Comparison of ENCODE assay signal across 4 worm cellular contexts in genomic region chrV:610217-610616, ce11.
TF ChIP-seq lines count a peak whose summit lies in the region.

nhr-90 (plus strand) TSS chrV:610512.

TF ChIP-seq in whole organism, L1 larva, 84 proteins besides CTCF, POLR2A, EP300 and RAD21:
- no peak for TF ChIP-seq swsn-7 (tag; optimal IDR thresholded peaks at IDR 0.05; lab: Kevin White, UChicago)
- TF ChIP-seq C04F5.9 (tag; optimal IDR thresholded peaks at IDR 0.05; lab: Kevin White, UChicago), result no peak
- TF ChIP-seq elt-3 (tag; optimal IDR thresholded peaks at IDR 0.05; lab: Kevin White, UChicago), result no peak
- TF ChIP-seq lin-14 (GFP tag; optimal IDR thresholded peaks at IDR 0.05; lab: Kevin White, UChicago), result no peak
- no peak for TF ChIP-seq efl-1 (optimal IDR thresholded peaks at IDR 0.05; lab: Kevin White, UChicago)
- TF ChIP-seq efl-1 (GFP tag; optimal IDR thresholded peaks at IDR 0.05 in 1 of 2; lab: Kevin White, UChicago), result peak in 1 of 2 experiments; percentile 46
- TF ChIP-seq skn-1 (tag; optimal IDR thresholded peaks at IDR 0.05; lab: Kevin White, UChicago), result peak; percentile 18
- no peak for TF ChIP-seq nhr-90 (tag; optimal IDR thresholded peaks at IDR 0.05; lab: Kevin White, UChicago; ENCODE audit: poor library complexity)
- TF ChIP-seq nhr-20 (tag; optimal IDR thresholded peaks at IDR 0.05; lab: Kevin White, UChicago), result peak; percentile 55
- TF ChIP-seq nhr-85 (tag; lab: Kevin White, UChicago), result peak; percentile 72
- peak in 1 of 2 experiments; percentile 46 for TF ChIP-seq lin-35 (GFP tag; optimal IDR thresholded peaks at IDR 0.05; lab: Kevin White, UChicago)
- TF ChIP-seq C16A3.4 (tag; optimal IDR thresholded peaks at IDR 0.05; lab: Kevin White, UChicago), result peak; percentile 5
- peak; percentile 0 for TF ChIP-seq blmp-1 (tag; optimal IDR thresholded peaks at IDR 0.05; lab: Kevin White, UChicago)

TF ChIP-seq in whole organism, L2 larva, 48 proteins besides CTCF, POLR2A, EP300 and RAD21 (continues in another document):
- no peak for TF ChIP-seq Y55F3AM.14 (GFP tag; optimal IDR thresholded peaks at IDR 0.05; lab: Kevin White, UChicago)
- no peak for TF ChIP-seq elt-1 (tag; optimal IDR thresholded peaks at IDR 0.05; lab: Kevin White, UChicago)
- no peak for TF ChIP-seq lin-39 (tag; optimal IDR thresholded peaks at IDR 0.05; lab: Kevin White, UChicago)
- TF ChIP-seq sma-9 (GFP tag; optimal IDR thresholded peaks at IDR 0.05; lab: Kevin White, UChicago), result peak; percentile 57
- no peak for TF ChIP-seq sma-9 (tag; optimal IDR thresholded peaks at IDR 0.05; lab: Kevin White, UChicago)
- peak; percentile 8 for TF ChIP-seq fos-1 (tag; optimal IDR thresholded peaks at IDR 0.05; lab: Kevin White, UChicago)
- TF ChIP-seq gmeb-1 (tag; optimal IDR thresholded peaks at IDR 0.05; lab: Kevin White, UChicago), result no peak
- no peak for TF ChIP-seq nhr-11 (tag; optimal IDR thresholded peaks at IDR 0.05; lab: Kevin White, UChicago)
- no peak for TF ChIP-seq lin-11 (tag; optimal IDR thresholded peaks at IDR 0.05; lab: Kevin White, UChicago)
- no peak for TF ChIP-seq mdl-1 (tag; optimal IDR thresholded peaks at IDR 0.05; lab: Kevin White, UChicago)
- no peak for TF ChIP-seq ztf-1 (GFP tag; conservative IDR thresholded peaks at IDR 0.05; lab: Robert Waterston, UW)
- no peak for TF ChIP-seq ztf-4 (tag; optimal IDR thresholded peaks at IDR 0.05; lab: Kevin White, UChicago)
- no peak for TF ChIP-seq unc-39 (tag; optimal IDR thresholded peaks at IDR 0.05; lab: Kevin White, UChicago)
- TF ChIP-seq skn-1 (tag; optimal IDR thresholded peaks at IDR 0.05; lab: Kevin White, UChicago), result no peak
- TF ChIP-seq ZK546.5 (tag; optimal IDR thresholded peaks at IDR 0.05; lab: Kevin White, UChicago), result no peak
- TF ChIP-seq ama-1 (optimal IDR thresholded peaks at IDR 0.05; lab: Kevin White, UChicago), result no peak
- no peak for TF ChIP-seq egl-27 (tag; optimal IDR thresholded peaks at IDR 0.05; lab: Kevin White, UChicago)
- no peak for TF ChIP-seq F13H6.1 (tag; optimal IDR thresholded peaks at IDR 0.05; lab: Kevin White, UChicago)
- TF ChIP-seq nhr-23 (tag; optimal IDR thresholded peaks at IDR 0.05; lab: Kevin White, UChicago), result no peak
- TF ChIP-seq nhr-129 (tag; optimal IDR thresholded peaks at IDR 0.05; lab: Kevin White, UChicago), result peak; percentile 71
- TF ChIP-seq lsy-2 (tag; optimal IDR thresholded peaks at IDR 0.05; lab: Kevin White, UChicago), result no peak
- TF ChIP-seq peb-1 (tag; optimal IDR thresholded peaks at IDR 0.05; lab: Kevin White, UChicago), result no peak
- no peak for TF ChIP-seq nhr-21 (tag; optimal IDR thresholded peaks at IDR 0.05; lab: Kevin White, UChicago)
- TF ChIP-seq snpc-4 (tag; optimal IDR thresholded peaks at IDR 0.05; lab: Kevin White, UChicago), result no peak
- TF ChIP-seq crh-2 (tag; optimal IDR thresholded peaks at IDR 0.05; lab: Kevin White, UChicago), result peak; percentile 29
- TF ChIP-seq lin-13 (GFP tag; optimal IDR thresholded peaks at IDR 0.05; lab: Kevin White, UChicago), result no peak
- TF ChIP-seq unc-55 (GFP tag; optimal IDR thresholded peaks at IDR 0.05; lab: Kevin White, UChicago), result no peak
- TF ChIP-seq aly-2 (tag; optimal IDR thresholded peaks at IDR 0.05; lab: Kevin White, UChicago), result no peak
- no peak for TF ChIP-seq nhr-25 (tag; optimal IDR thresholded peaks at IDR 0.05; lab: Kevin White, UChicago)

TF ChIP-seq in whole organism, L3 larva, 47 proteins besides CTCF, POLR2A, EP300 and RAD21 (continues in another document):
- TF ChIP-seq nhr-23 (tag; optimal IDR thresholded peaks at IDR 0.05; lab: Kevin White, UChicago), result peak; percentile 25
- TF ChIP-seq ama-1 (optimal IDR thresholded peaks at IDR 0.05; lab: Kevin White, UChicago), result no peak
- peak; percentile 44 for TF ChIP-seq ceh-28 (tag; optimal IDR thresholded peaks at IDR 0.05; lab: Kevin White, UChicago)
- no peak for TF ChIP-seq ZK546.5 (tag; optimal IDR thresholded peaks at IDR 0.05; lab: Kevin White, UChicago)
- TF ChIP-seq zag-1 (tag; optimal IDR thresholded peaks at IDR 0.05; lab: Kevin White, UChicago), result no peak
- TF ChIP-seq pqm-1 (tag; optimal IDR thresholded peaks at IDR 0.05; lab: Kevin White, UChicago), result peak; percentile 31
- no peak for TF ChIP-seq fos-1 (tag; optimal IDR thresholded peaks at IDR 0.05; lab: Kevin White, UChicago)
- no peak for TF ChIP-seq pha-4 (tag; optimal IDR thresholded peaks at IDR 0.05; lab: Kevin White, UChicago)
- TF ChIP-seq nhr-25 (tag; optimal IDR thresholded peaks at IDR 0.05; lab: Kevin White, UChicago), result peak; percentile 17
- TF ChIP-seq nhr-77 (tag; optimal IDR thresholded peaks at IDR 0.05; lab: Kevin White, UChicago), result no peak
- TF ChIP-seq fkh-2 (tag; optimal IDR thresholded peaks at IDR 0.05; lab: Kevin White, UChicago), result no peak
- no peak for TF ChIP-seq elt-3 (tag; optimal IDR thresholded peaks at IDR 0.05; lab: Kevin White, UChicago)
- TF ChIP-seq unc-39 (tag; optimal IDR thresholded peaks at IDR 0.05; lab: Kevin White, UChicago), result no peak
- TF ChIP-seq ceh-16 (tag; optimal IDR thresholded peaks at IDR 0.05; lab: Kevin White, UChicago), result no peak
- no peak for TF ChIP-seq ceh-82 (tag; optimal IDR thresholded peaks at IDR 0.05; lab: Kevin White, UChicago)
- no peak for TF ChIP-seq egl-27 (tag; optimal IDR thresholded peaks at IDR 0.05; lab: Kevin White, UChicago)
- no peak for TF ChIP-seq mml-1 (tag; optimal IDR thresholded peaks at IDR 0.05; lab: Kevin White, UChicago)
- no peak for TF ChIP-seq lin-15B (tag; optimal IDR thresholded peaks at IDR 0.05; lab: Kevin White, UChicago)
- peak; percentile 41 for TF ChIP-seq elt-2 (tag; optimal IDR thresholded peaks at IDR 0.05; lab: Kevin White, UChicago)
- no peak for TF ChIP-seq jun-1 (tag; optimal IDR thresholded peaks at IDR 0.05; lab: Kevin White, UChicago)
- no peak for TF ChIP-seq eor-1 (tag; optimal IDR thresholded peaks at IDR 0.05; lab: Kevin White, UChicago)
- TF ChIP-seq tbx-2 (tag; optimal IDR thresholded peaks at IDR 0.05; lab: Kevin White, UChicago), result no peak
- TF ChIP-seq nhr-237 (tag; optimal IDR thresholded peaks at IDR 0.05; lab: Kevin White, UChicago), result no peak
- no peak for TF ChIP-seq nfya-1 (tag; optimal IDR thresholded peaks at IDR 0.05; lab: Kevin White, UChicago; ENCODE audit: insufficient read depth)
- no peak for TF ChIP-seq egl-5 (tag; optimal IDR thresholded peaks at IDR 0.05; lab: Kevin White, UChicago)
- TF ChIP-seq aly-2 (tag; optimal IDR thresholded peaks at IDR 0.05; lab: Kevin White, UChicago), result no peak
- TF ChIP-seq daf-12 (tag; optimal IDR thresholded peaks at IDR 0.05; lab: Kevin White, UChicago), result no peak
- no peak for TF ChIP-seq lin-39 (tag; optimal IDR thresholded peaks at IDR 0.05; lab: Kevin White, UChicago)
- no peak for TF ChIP-seq nhr-76 (tag; optimal IDR thresholded peaks at IDR 0.05; lab: Kevin White, UChicago)
- TF ChIP-seq R02D3.7 (tag; optimal IDR thresholded peaks at IDR 0.05; lab: Kevin White, UChicago), result no peak
- no peak for TF ChIP-seq lsy-12 (tag; optimal IDR thresholded peaks at IDR 0.05; lab: Kevin White, UChicago)

TF ChIP-seq in whole organism, L4 larva, 104 proteins besides CTCF, POLR2A, EP300 and RAD21:
- TF ChIP-seq nhr-28 (tag; optimal IDR thresholded peaks at IDR 0.05; lab: Kevin White, UChicago) (peak; percentile 9), hlh-30 (tag; optimal IDR thresholded peaks at IDR 0.05; lab: Kevin White, UChicago; ENCODE audit: insufficient read depth) (peak; percentile 70), D1046.2 (GFP tag; IDR thresholded peaks at IDR 0.05; lab: Robert Waterston, UW) (no peak), ceh-20 (GFP tag; IDR thresholded peaks at IDR 0.05; lab: Robert Waterston, UW) (no peak)
TF ChIP-seq in whole organism, L4 larva: peak in this region for 2.

Comparison
In these comparisons a context has a peak if more than half of its experiments do, and no peak if none do; other contexts are left out.
1. Of the 29 proteins assayed by ChIP-seq in both whole organism, L4 larva and whole organism, L1 larva: peak only in whole organism, L4 larva: nhr-28; only in whole organism, L1 larva: skn-1; in both: none; in neither: 27.